Worm (Caenorhabditis elegans): ENCODE measurements around the gene mpz-4.

Gene mpz-4

DNA sequence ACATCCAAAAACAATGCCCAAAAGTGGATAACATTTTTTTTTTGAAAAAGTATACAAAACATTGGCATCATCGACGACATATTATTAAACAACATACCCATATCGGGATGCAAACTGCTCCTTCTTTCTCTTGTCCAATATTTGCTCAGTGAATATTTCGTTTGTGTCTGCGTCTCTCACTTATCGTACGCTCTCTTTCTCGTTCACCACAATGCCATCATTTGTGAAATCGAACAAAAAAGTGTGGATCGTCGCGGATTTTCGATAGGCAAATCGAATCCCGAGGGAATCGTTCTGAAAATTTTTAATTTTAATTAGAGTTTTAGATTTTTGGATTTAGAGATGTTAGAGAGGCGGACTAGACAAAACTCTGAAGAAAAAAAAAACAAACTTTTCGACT lies 19.7 kb upstream of the mpz-4 start, which contains the start of gene tat-2:
Gene tat-2, minus strand, starts transcription at position 101 of the 400 bp plus-strand sequence.
- no peak for TF ChIP-seq snpc-4 (tag; optimal IDR thresholded peaks at IDR 0.05)
- no peak for TF ChIP-seq mef-2 (tag; optimal IDR thresholded peaks at IDR 0.05)
- TF ChIP-seq xbp-1 (tag; optimal IDR thresholded peaks at IDR 0.05): no peak
- no peak for TF ChIP-seq hlh-4 (tag; optimal IDR thresholded peaks at IDR 0.05)
- no peak for TF ChIP-seq lin-39 (tag; optimal IDR thresholded peaks at IDR 0.05)

DNA sequence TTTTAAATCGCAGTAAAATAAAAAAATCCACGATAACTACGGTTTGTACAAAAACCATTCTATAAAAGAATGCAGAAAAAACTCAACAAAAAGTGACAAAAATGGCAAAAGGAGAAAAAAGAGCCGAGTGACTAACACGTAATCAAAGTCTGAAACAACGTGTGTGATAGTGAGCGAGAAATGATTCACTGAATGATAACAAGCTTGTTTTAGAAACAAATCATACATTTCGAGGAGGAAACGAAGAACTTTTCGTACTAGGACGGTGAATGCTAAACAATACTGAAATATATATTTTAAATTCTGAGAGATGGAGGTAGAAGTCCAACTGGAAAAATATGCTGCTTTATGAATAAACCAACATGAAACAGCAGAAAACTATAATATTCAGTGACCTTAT lies 14.9 kb upstream of the mpz-4 start:
- TF ChIP-seq elt-2 (tag; optimal IDR thresholded peaks at IDR 0.05): peak; percentile 48
- TF ChIP-seq ceh-63 (GFP tag; optimal IDR thresholded peaks at IDR 0.05): no peak

ce11 chrIV:4829641-4830040 lies 2.5 kb upstream of the mpz-4 start:
- TF ChIP-seq lin-39 (tag; optimal IDR thresholded peaks at IDR 0.05) (no peak), sox-4 (tag; optimal IDR thresholded peaks at IDR 0.05) (no peak), ztf-11 (tag; optimal IDR thresholded peaks at IDR 0.05) (no peak), hlh-4 (tag; optimal IDR thresholded peaks at IDR 0.05) (no peak), pax-3 (tag; optimal IDR thresholded peaks at IDR 0.05) (no peak), ceh-63 (GFP tag; optimal IDR thresholded peaks at IDR 0.05) (no peak), nhr-20 (tag; optimal IDR thresholded peaks at IDR 0.05) (no peak), tlp-1 (tag; optimal IDR thresholded peaks at IDR 0.05) (no peak), aha-1 (tag; optimal IDR thresholded peaks at IDR 0.05) (no peak), nhr-84 (tag; optimal IDR thresholded peaks at IDR 0.05) (no peak)

DNA sequence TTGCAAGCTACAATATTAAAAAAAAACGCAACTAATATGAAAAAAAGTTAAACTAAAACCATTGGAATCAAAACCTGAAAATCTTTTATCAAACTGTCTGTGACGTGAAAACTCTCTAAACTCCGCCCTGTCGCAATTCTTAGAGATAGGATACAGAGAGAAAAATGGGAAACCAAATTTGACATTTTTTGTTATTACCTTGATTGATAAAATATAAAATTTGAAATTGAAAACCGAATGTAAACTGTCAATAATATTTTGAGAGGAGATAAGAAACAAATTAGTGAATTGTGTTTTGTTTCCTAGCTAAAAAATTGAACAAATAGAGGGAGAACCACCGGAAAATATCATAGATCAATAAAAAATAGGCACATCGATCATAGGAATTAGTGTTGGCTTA lies 5.3 kb downstream of the mpz-4 start:
- TF ChIP-seq efl-1 (optimal IDR thresholded peaks at IDR 0.05): no peak
- TF ChIP-seq efl-1 (GFP tag; optimal IDR thresholded peaks at IDR 0.05 in 1 of 2): peak in 1 of 2 experiments; percentile 54
- TF ChIP-seq ama-1 (optimal IDR thresholded peaks at IDR 0.05): no peak

DNA sequence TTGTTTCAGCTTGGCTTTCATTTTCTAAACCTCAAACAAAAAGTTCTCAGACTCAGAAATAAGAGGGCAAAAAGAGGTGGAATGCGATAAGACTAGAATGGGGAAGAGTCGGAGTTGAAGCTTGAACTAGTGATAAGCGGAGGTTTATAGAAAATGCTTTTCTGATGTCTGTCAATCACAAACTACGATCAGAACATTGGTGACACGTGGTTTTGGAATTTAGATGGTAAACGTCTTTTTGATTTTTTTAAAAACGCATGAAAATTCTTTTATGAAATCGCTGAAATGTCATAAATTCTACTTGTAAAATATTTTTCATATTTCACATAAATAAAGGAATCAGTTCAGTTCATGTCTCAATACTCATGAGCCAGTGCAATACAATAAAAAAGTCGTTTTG lies 6.1 kb downstream of the mpz-4 start, which contains the start of gene H06H21.8:
Gene H06H21.8, minus strand, starts transcription at position 78 of the 400 bp plus-strand sequence.
- no peak for TF ChIP-seq nhr-47 (tag; optimal IDR thresholded peaks at IDR 0.05)
- TF ChIP-seq elt-2 (tag; optimal IDR thresholded peaks at IDR 0.05): peak; percentile 35
- peak in 1 of 2 experiments; percentile 11 for TF ChIP-seq lin-35 (GFP tag; optimal IDR thresholded peaks at IDR 0.05)
- no peak for TF ChIP-seq nhr-77 (tag; optimal IDR thresholded peaks at IDR 0.05)
- TF ChIP-seq nhr-76 (tag; optimal IDR thresholded peaks at IDR 0.05): no peak
- TF ChIP-seq efl-1 (optimal IDR thresholded peaks at IDR 0.05): no peak
- TF ChIP-seq efl-1 (GFP tag; optimal IDR thresholded peaks at IDR 0.05 in 1 of 2): peak in 1 of 2 experiments; percentile 76
- TF ChIP-seq zag-1 (tag; optimal IDR thresholded peaks at IDR 0.05): no peak
- no peak for TF ChIP-seq vab-15 (tag; optimal IDR thresholded peaks at IDR 0.05)
- no peak for TF ChIP-seq unc-98 (GFP tag; IDR thresholded peaks at IDR 0.05)

DNA sequence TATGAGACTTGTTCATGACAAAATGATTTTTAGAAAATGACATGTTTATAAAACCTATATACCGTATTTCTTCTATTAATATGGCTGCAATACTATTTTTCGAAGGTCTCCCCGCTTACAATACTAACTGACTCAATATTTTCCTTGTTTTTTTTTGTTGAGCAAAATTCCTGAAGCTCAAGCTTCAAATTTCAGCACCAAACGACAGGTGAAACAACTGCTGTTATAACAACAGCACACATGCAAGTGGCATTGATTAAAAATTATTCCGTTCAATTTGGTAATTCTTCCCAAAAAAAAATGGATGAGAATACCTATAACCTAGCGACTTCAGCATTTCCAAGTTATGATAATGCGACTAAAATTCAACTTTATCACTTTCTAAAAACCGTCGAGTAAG lies 12.9 kb downstream of the mpz-4 start, which contains the start of gene srw-94:
Gene srw-94, plus strand, starts transcription at position 301 of the 400 bp plus-strand sequence.
- TF ChIP-seq nhr-84 (tag; optimal IDR thresholded peaks at IDR 0.05): no peak
- TF ChIP-seq unc-130 (tag; optimal IDR thresholded peaks at IDR 0.05): no peak
- TF ChIP-seq mep-1 (tag; optimal IDR thresholded peaks at IDR 0.05): no peak
- TF ChIP-seq ceh-88 (GFP tag; IDR thresholded peaks at IDR 0.05): no peak
- no peak for TF ChIP-seq nhr-11 (tag; optimal IDR thresholded peaks at IDR 0.05)
- TF ChIP-seq ceh-63 (GFP tag; optimal IDR thresholded peaks at IDR 0.05): no peak
- TF ChIP-seq rnt-1 (tag; optimal IDR thresholded peaks at IDR 0.05): no peak

DNA sequence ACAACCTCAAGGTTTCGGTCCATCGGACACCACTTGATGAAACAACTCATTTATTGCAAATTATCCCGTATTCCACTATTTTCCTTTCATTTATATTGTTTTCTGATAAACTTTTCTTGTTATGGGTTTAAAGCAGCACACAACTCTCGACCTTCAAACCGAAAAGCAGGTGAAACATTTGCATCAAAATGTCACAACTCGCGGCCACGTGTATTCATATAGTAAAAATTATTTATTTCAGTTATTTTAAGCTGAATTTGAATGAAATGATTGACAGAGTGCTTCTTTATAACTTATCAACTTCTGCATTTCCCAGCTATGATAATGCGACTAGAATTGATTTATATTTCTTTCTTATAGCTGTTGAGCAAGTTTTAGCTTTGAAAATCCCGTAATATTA lies 15.3 kb downstream of the mpz-4 start, which contains the start of gene srw-95:
Gene srw-95, plus strand, starts transcription at position 213 of the 400 bp plus-strand sequence.
- TF ChIP-seq efl-1 (optimal IDR thresholded peaks at IDR 0.05) (no peak), efl-1 (GFP tag; optimal IDR thresholded peaks at IDR 0.05 in 1 of 2) (peak in 1 of 2 experiments; percentile 83), vab-15 (tag; optimal IDR thresholded peaks at IDR 0.05) (no peak), ztf-11 (tag; optimal IDR thresholded peaks at IDR 0.05) (no peak)

All from whole organism, L1 larva.